Worm (Caenorhabditis elegans) whole organism, midembryonic: ENCODE results near the gene dnpp-1.

Source experiments
- T22C8.4 ChIP-seq: fragments of 200-800 bp; sonication (Bioruptor generic); IDR thresholded peaks from 2 replicates; pipeline ENCODE4 v1.3.6; 2022; ENCODE audit warnings: missing genetic modification characterization, missing compliant biosample characterization
- cog-1 ChIP-seq: sonication (generic microtip); optimal IDR thresholded peaks from 2 replicates; lab custom pipeline; 2016; ENCODE audit warnings: missing genetic modification characterization, missing compliant biosample characterization
- flt-1 ChIP-seq: fragments of 200-800 bp; sonication (Bioruptor generic); IDR thresholded peaks from 2 replicates; pipeline ENCODE4 v1.3.6; 2022; ENCODE audit warnings: missing genetic modification characterization, missing compliant biosample characterization
- klf-2 ChIP-seq: fragments of 200-800 bp; sonication (Bioruptor generic); conservative IDR thresholded peaks from 2 replicates; pipeline ENCODE4 v1.3.6; 2022; ENCODE audit warnings: missing genetic modification reagents, missing genetic modification characterization, missing compliant biosample characterization
- med-1 ChIP-seq: sonication (generic microtip); optimal IDR thresholded peaks from 2 replicates; lab custom pipeline; 2017; ENCODE audit warnings: missing genetic modification characterization, mild to moderate bottlenecking, missing compliant biosample characterization, antibody characterized with exemption, missing genetic modification reagents; ENCODE audit not compliant: insufficient read depth
- ref-1 ChIP-seq: fragments of 200-800 bp; sonication (Bioruptor generic); conservative IDR thresholded peaks from 2 replicates; pipeline ENCODE4 v1.3.6; 2022; ENCODE audit warnings: missing genetic modification reagents, missing genetic modification characterization, missing compliant biosample characterization
- tab-1 ChIP-seq: fragments of 200-800 bp; sonication (Bioruptor generic); IDR thresholded peaks from 2 replicates; pipeline ENCODE4 v1.3.6; 2022; ENCODE audit warnings: missing genetic modification characterization, missing compliant biosample characterization
- ztf-23 ChIP-seq: fragments of 200-800 bp; sonication (Bioruptor generic); IDR thresholded peaks from 2 replicates; pipeline ENCODE4 v1.3.6; 2022; ENCODE audit warnings: missing genetic modification reagents, missing genetic modification characterization, missing compliant biosample characterization
- ztf-29 ChIP-seq: fragments of 200-800 bp; sonication (Bioruptor generic); IDR thresholded peaks from 2 replicates; pipeline ENCODE4 v1.3.6; 2022; ENCODE audit warnings: missing genetic modification reagents, missing genetic modification characterization, missing compliant biosample characterization

The dnpp-1 gene

ce11 chrIII:5840815-5841573 is 22.6 kb downstream of the dnpp-1 start:
- no peak for TF ChIP-seq cog-1 (tag; lab: Kevin White, UChicago)
- no peak for TF ChIP-seq tab-1 (GFP tag; lab: Robert Waterston, UW)
- no peak for TF ChIP-seq T22C8.4 (GFP tag; lab: Robert Waterston, UW)
- TF ChIP-seq klf-2 (GFP tag; lab: Robert Waterston, UW): no peak
- TF ChIP-seq flt-1 (GFP tag; lab: Robert Waterston, UW): no peak
- TF ChIP-seq ztf-29 (GFP tag; lab: Robert Waterston, UW): no peak
- TF ChIP-seq ref-1 (GFP tag; lab: Robert Waterston, UW): no peak
- no peak for TF ChIP-seq med-1 (GFP tag; lab: Kevin White, UChicago)
- no peak for TF ChIP-seq ztf-23 (GFP tag; lab: Robert Waterston, UW)

ce11 chrIII:5840277-5840676 is 23.3 kb downstream of the dnpp-1 start:
- TF ChIP-seq ztf-23 (GFP tag; lab: Robert Waterston, UW) (no peak), med-1 (GFP tag; lab: Kevin White, UChicago) (no peak), cog-1 (tag; lab: Kevin White, UChicago) (no peak), flt-1 (GFP tag; lab: Robert Waterston, UW) (no peak), tab-1 (GFP tag; lab: Robert Waterston, UW) (no peak), klf-2 (GFP tag; lab: Robert Waterston, UW) (no peak), ref-1 (GFP tag; lab: Robert Waterston, UW) (no peak), T22C8.4 (GFP tag; lab: Robert Waterston, UW) (no peak), ztf-29 (GFP tag; lab: Robert Waterston, UW) (no peak)

- TF ChIP-seq ref-1 (GFP tag; lab: Robert Waterston, UW): no peak
- TF ChIP-seq ztf-23 (GFP tag; lab: Robert Waterston, UW): no peak
- no peak for TF ChIP-seq T22C8.4 (GFP tag; lab: Robert Waterston, UW)
- TF ChIP-seq tab-1 (GFP tag; lab: Robert Waterston, UW): no peak
- TF ChIP-seq med-1 (GFP tag; lab: Kevin White, UChicago): no peak
- TF ChIP-seq klf-2 (GFP tag; lab: Robert Waterston, UW): no peak
- TF ChIP-seq cog-1 (tag; lab: Kevin White, UChicago): no peak
- TF ChIP-seq flt-1 (GFP tag; lab: Robert Waterston, UW): no peak
- TF ChIP-seq ztf-29 (GFP tag; lab: Robert Waterston, UW): no peak
Observed at ce11 chrIII:5839598-5839997, 24.0 kb downstream of the dnpp-1 start.

ce11 chrIII:5839147-5839546 is 24.5 kb downstream of the dnpp-1 start:
- TF ChIP-seq ztf-23 (GFP tag; lab: Robert Waterston, UW) (no peak), cog-1 (tag; lab: Kevin White, UChicago) (no peak), ztf-29 (GFP tag; lab: Robert Waterston, UW) (no peak), klf-2 (GFP tag; lab: Robert Waterston, UW) (no peak), tab-1 (GFP tag; lab: Robert Waterston, UW) (no peak), med-1 (GFP tag; lab: Kevin White, UChicago) (no peak), ref-1 (GFP tag; lab: Robert Waterston, UW) (no peak), flt-1 (GFP tag; lab: Robert Waterston, UW) (no peak)

- TF ChIP-seq ztf-29 (GFP tag; lab: Robert Waterston, UW) (no peak), cog-1 (tag; lab: Kevin White, UChicago) (no peak), T22C8.4 (GFP tag; lab: Robert Waterston, UW) (no peak), ref-1 (GFP tag; lab: Robert Waterston, UW) (no peak), klf-2 (GFP tag; lab: Robert Waterston, UW) (no peak), tab-1 (GFP tag; lab: Robert Waterston, UW) (no peak), med-1 (GFP tag; lab: Kevin White, UChicago) (no peak), flt-1 (GFP tag; lab: Robert Waterston, UW) (no peak), ztf-23 (GFP tag; lab: Robert Waterston, UW) (no peak)
Observed at ce11 chrIII:5838159-5839046, 25.2 kb downstream of the dnpp-1 start.

- TF ChIP-seq med-1 (GFP tag; lab: Kevin White, UChicago) (no peak), tab-1 (GFP tag; lab: Robert Waterston, UW) (no peak), ref-1 (GFP tag; lab: Robert Waterston, UW) (no peak), cog-1 (tag; lab: Kevin White, UChicago) (no peak), ztf-29 (GFP tag; lab: Robert Waterston, UW) (no peak), T22C8.4 (GFP tag; lab: Robert Waterston, UW) (no peak), flt-1 (GFP tag; lab: Robert Waterston, UW) (no peak), ztf-23 (GFP tag; lab: Robert Waterston, UW) (no peak), klf-2 (GFP tag; lab: Robert Waterston, UW) (no peak)
Observed at ce11 chrIII:5836816-5837215, 26.8 kb downstream of the dnpp-1 start, which contains the start of gene W04D12.1. Gene W04D12.1 (plus strand): TSS chrIII:5836926.

ce11 chrIII:5836261-5836660 is 27.3 kb downstream of the dnpp-1 start:
- no peak for TF ChIP-seq med-1 (GFP tag; lab: Kevin White, UChicago)
- TF ChIP-seq klf-2 (GFP tag; lab: Robert Waterston, UW): no peak
- TF ChIP-seq tab-1 (GFP tag; lab: Robert Waterston, UW): no peak
- no peak for TF ChIP-seq ref-1 (GFP tag; lab: Robert Waterston, UW)
- TF ChIP-seq flt-1 (GFP tag; lab: Robert Waterston, UW): no peak
- TF ChIP-seq ztf-23 (GFP tag; lab: Robert Waterston, UW): no peak
- no peak for TF ChIP-seq ztf-29 (GFP tag; lab: Robert Waterston, UW)
- no peak for TF ChIP-seq T22C8.4 (GFP tag; lab: Robert Waterston, UW)
